Worm (Caenorhabditis elegans) whole organism, early embryonic: ENCODE data around the gene C18D11.7.

Experiments used
- B0310.2 ChIP-seq: sonication (generic microtip); optimal IDR thresholded peaks from 2 replicates; lab custom pipeline; 2016; ENCODE audit warnings: mild to moderate bottlenecking, missing genetic modification characterization, missing compliant biosample characterization
- F13C5.2 ChIP-seq: sonication (generic microtip); optimal IDR thresholded peaks from 2 replicates; lab custom pipeline; 2017; ENCODE audit warnings: mild to moderate bottlenecking, missing genetic modification characterization, inconsistent platforms, missing compliant biosample characterization
- ama-1 ChIP-seq: fragments of 150-350 bp; optimal IDR thresholded peaks from 2 replicates; lab custom pipeline; 2014
- flt-1 ChIP-seq: fragments of 200-800 bp; sonication (Bioruptor generic); IDR thresholded peaks from 2 replicates; pipeline ENCODE4 v1.3.6; 2022; ENCODE audit warnings: missing genetic modification characterization, missing compliant biosample characterization
- hmg-4 ChIP-seq: fragments of 200-800 bp; sonication (Bioruptor generic); optimal IDR thresholded peaks from 2 replicates; lab custom pipeline; 2018; ENCODE audit warnings: mild to moderate bottlenecking, missing genetic modification characterization, missing compliant biosample characterization
- hnd-1 ChIP-seq: sonication (generic microtip); optimal IDR thresholded peaks from 2 replicates; lab custom pipeline; 2016; ENCODE audit warnings: missing genetic modification characterization, missing compliant biosample characterization
- sea-1 ChIP-seq: fragments of 200-800 bp; sonication (Bioruptor generic); conservative IDR thresholded peaks from 2 replicates; pipeline ENCODE4 v1.3.6; 2022; ENCODE audit warnings: missing genetic modification characterization, missing compliant biosample characterization

DNA sequence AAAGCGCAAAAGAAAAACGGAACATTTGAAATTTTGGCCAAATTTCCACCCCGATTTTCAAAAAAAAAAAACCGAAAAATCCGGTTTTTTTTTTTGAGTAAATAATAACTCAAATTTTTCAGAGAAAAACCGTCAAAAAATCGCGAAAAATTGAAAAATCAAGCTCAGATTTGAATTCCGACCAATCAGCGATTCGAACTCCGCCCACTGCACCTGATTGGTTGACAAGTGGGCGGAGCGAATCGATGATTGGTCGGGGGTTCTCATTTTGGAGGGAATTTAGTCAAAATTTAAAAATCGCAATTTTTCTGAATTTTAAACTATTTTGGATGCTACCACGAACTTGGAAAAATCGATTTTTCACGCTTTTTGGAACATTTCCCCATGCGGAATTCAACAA lies 22.5 kb upstream of the C18D11.7 start:
- TF ChIP-seq F13C5.2 (tag; lab: Kevin White, UChicago), result no peak
- no peak for TF ChIP-seq hmg-4 (GFP tag; lab: Kevin White, UChicago)
- TF ChIP-seq ama-1 (lab: Kevin White, UChicago), result no peak
- no peak for TF ChIP-seq flt-1 (GFP tag; lab: Robert Waterston, UW)
- no peak for TF ChIP-seq hnd-1
- TF ChIP-seq B0310.2 (tag; lab: Kevin White, UChicago), result no peak
- no peak for TF ChIP-seq sea-1
